Worm (Caenorhabditis elegans): ENCODE results near the gene C52E4.7.
"Not testable (repeated sequence)": the region's sequence is repeated elsewhere in the genome, so short reads cannot be mapped to it uniquely, and the experiment has no call there.

C52E4.7 gene

DNA sequence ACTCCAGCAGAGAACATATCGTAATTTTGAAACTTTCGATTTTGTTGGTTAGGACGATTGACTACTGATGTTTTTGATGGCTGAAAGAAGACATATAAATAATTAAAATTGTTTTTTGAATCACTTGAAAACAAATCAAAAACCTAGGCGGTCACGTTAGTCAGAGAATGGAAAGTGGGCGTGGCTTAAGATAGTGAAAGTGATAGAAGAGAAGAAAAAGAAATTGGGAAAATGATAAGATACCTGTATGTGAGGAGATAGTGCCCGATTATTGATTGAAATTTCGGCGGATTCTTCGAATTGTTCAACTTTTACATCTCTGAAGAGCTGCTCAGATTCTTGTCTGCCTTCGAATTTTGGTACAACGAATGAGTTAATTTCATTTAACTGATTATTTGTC lies 17.6 kb downstream of the C52E4.7 start:
- TF ChIP-seq elt-2 (tag; optimal IDR thresholded peaks at IDR 0.05) (no peak), swsn-7 (tag; optimal IDR thresholded peaks at IDR 0.05) (no peak), blmp-1 (tag; optimal IDR thresholded peaks at IDR 0.05) (peak; percentile 97), nhr-85 (tag) (peak; percentile 53), C04F5.9 (tag; optimal IDR thresholded peaks at IDR 0.05) (no peak), snu-23 (GFP tag; optimal IDR thresholded peaks at IDR 0.05) (peak; percentile 10), nhr-11 (tag; optimal IDR thresholded peaks at IDR 0.05) (no peak), elt-3 (tag; optimal IDR thresholded peaks at IDR 0.05) (peak in 5 of 6 experiments; percentile 49 to 94 (median 71)), nhr-19 (GFP tag; conservative IDR thresholded peaks at IDR 0.05) (no peak), ama-1 (optimal IDR thresholded peaks at IDR 0.05) (no peak), nhr-12 (tag; optimal IDR thresholded peaks at IDR 0.05) (no peak), nhr-71 (tag; optimal IDR thresholded peaks at IDR 0.05) (peak; percentile 22), lin-14 (GFP tag; optimal IDR thresholded peaks at IDR 0.05) (peak; percentile 11), nhr-77 (tag; optimal IDR thresholded peaks at IDR 0.05) (no peak), fkh-4 (tag; optimal IDR thresholded peaks at IDR 0.05; ENCODE audit: borderline replicate concordance) (no peak), pax-3 (tag; optimal IDR thresholded peaks at IDR 0.05) (no peak), grh-1 (GFP tag; IDR thresholded peaks at IDR 0.05) (no peak), nhr-20 (tag; optimal IDR thresholded peaks at IDR 0.05) (peak; percentile 14), efl-1 (optimal IDR thresholded peaks at IDR 0.05) (no peak), efl-1 (GFP tag; optimal IDR thresholded peaks at IDR 0.05 in 1 of 2) (peak in 1 of 2 experiments; percentile 86), lin-35 (GFP tag; optimal IDR thresholded peaks at IDR 0.05) (peak in 1 of 2 experiments; percentile 2)

DNA sequence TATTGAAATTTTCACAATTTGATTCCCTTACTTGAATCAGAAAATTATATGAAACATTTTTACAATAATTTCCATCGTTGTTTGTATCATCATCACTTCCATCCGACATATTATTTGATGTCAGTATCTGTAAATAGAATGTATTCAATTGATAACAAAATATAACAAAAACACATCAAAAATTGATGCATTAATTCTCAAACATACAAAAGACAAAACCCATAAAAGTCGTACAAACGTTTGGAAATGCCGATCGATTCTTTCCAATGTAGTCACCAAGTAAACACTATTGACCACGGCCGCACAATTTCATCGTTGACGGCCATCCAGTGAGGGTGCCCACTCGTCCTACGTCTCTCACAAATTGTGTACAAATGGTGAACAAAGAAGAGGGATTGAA lies 19.2 kb downstream of the C52E4.7 start, which contains the start of gene add-2:
Gene add-2 (minus strand): TSS at position 109 of the 400 bp plus-strand sequence.
- TF ChIP-seq ces-1 (GFP tag; optimal IDR thresholded peaks at IDR 0.05) (no peak), elt-2 (tag; optimal IDR thresholded peaks at IDR 0.05) (peak; percentile 55)

ce11 chrV:12020026-12020425 lies 25.9 kb downstream of the C52E4.7 start, which contains the start of gene F10C2.3:
Gene F10C2.3 (plus strand): TSS chrV:12020326.
- TF ChIP-seq dsc-1 (tag; optimal IDR thresholded peaks at IDR 0.05); dpl-1 (GFP tag; optimal IDR thresholded peaks at IDR 0.05); F16B12.6 (tag; optimal IDR thresholded peaks at IDR 0.05): not testable (repeated sequence)

ce11 chrV:12020940-12021339 lies 26.8 kb downstream of the C52E4.7 start:
- no peak for TF ChIP-seq hlh-17 (GFP tag; optimal IDR thresholded peaks at IDR 0.05; ENCODE audit: borderline replicate concordance)
- no peak for TF ChIP-seq pax-3 (tag; optimal IDR thresholded peaks at IDR 0.05)
- no peak for TF ChIP-seq xbp-1 (tag; optimal IDR thresholded peaks at IDR 0.05)
- no peak for TF ChIP-seq lin-35 (GFP tag; optimal IDR thresholded peaks at IDR 0.05)
- TF ChIP-seq tlp-1 (tag; optimal IDR thresholded peaks at IDR 0.05), result no peak
- no peak for TF ChIP-seq mep-1 (tag; optimal IDR thresholded peaks at IDR 0.05)
- no peak for TF ChIP-seq pqm-1 (tag; optimal IDR thresholded peaks at IDR 0.05)
- no peak for TF ChIP-seq elt-3 (tag; optimal IDR thresholded peaks at IDR 0.05)

- TF ChIP-seq nhr-19 (GFP tag; conservative IDR thresholded peaks at IDR 0.05) (0 out of 2 replicates have a peak, but pooled peaks have one; percentile 6), grh-1 (GFP tag; IDR thresholded peaks at IDR 0.05) (no peak), egl-13 (tag; optimal IDR thresholded peaks at IDR 0.05) (peak; percentile 84), nhr-76 (tag; optimal IDR thresholded peaks at IDR 0.05) (no peak), lin-39 (tag; optimal IDR thresholded peaks at IDR 0.05) (no peak), lin-35 (GFP tag; optimal IDR thresholded peaks at IDR 0.05) (peak in 1 of 2 experiments; percentile 8), Y116A8C.19 (tag; optimal IDR thresholded peaks at IDR 0.05; ENCODE audit: borderline replicate concordance) (no peak), rnt-1 (tag; optimal IDR thresholded peaks at IDR 0.05) (no peak), dsc-1 (tag; optimal IDR thresholded peaks at IDR 0.05) (peak; percentile 20), irx-1 (tag; optimal IDR thresholded peaks at IDR 0.05) (peak; percentile 26), pax-3 (tag; optimal IDR thresholded peaks at IDR 0.05) (no peak), ces-1 (GFP tag; optimal IDR thresholded peaks at IDR 0.05) (no peak), ama-1 (optimal IDR thresholded peaks at IDR 0.05) (no peak), ceh-90 (tag; optimal IDR thresholded peaks at IDR 0.05) (no peak), tbx-2 (tag; optimal IDR thresholded peaks at IDR 0.05) (peak; percentile 53), mef-2 (tag; optimal IDR thresholded peaks at IDR 0.05) (no peak), nhr-28 (tag; optimal IDR thresholded peaks at IDR 0.05) (no peak), aly-2 (tag; optimal IDR thresholded peaks at IDR 0.05) (no peak), unc-62 (GFP tag; optimal IDR thresholded peaks at IDR 0.05) (no peak), mep-1 (tag; optimal IDR thresholded peaks at IDR 0.05) (peak; percentile 2), C04F5.9 (tag; optimal IDR thresholded peaks at IDR 0.05) (no peak), snu-23 (GFP tag; optimal IDR thresholded peaks at IDR 0.05) (peak; percentile 15), hlh-4 (tag; optimal IDR thresholded peaks at IDR 0.05) (no peak), skn-1 (tag; optimal IDR thresholded peaks at IDR 0.05) (no peak), aha-1 (tag; optimal IDR thresholded peaks at IDR 0.05) (no peak), sox-4 (tag; optimal IDR thresholded peaks at IDR 0.05) (no peak)
These were observed 30.2 kb downstream of the C52E4.7 start for ce11 chrV:12024273-12024672.

All from whole organism, L1 larva.